Fruit fly (Drosophila melanogaster): ENCODE measurements around the gene CG7739.
A peak's percentile ranks its signal among the peaks of the same experiment; 100 is the strongest.

Gene CG7739

DNA sequence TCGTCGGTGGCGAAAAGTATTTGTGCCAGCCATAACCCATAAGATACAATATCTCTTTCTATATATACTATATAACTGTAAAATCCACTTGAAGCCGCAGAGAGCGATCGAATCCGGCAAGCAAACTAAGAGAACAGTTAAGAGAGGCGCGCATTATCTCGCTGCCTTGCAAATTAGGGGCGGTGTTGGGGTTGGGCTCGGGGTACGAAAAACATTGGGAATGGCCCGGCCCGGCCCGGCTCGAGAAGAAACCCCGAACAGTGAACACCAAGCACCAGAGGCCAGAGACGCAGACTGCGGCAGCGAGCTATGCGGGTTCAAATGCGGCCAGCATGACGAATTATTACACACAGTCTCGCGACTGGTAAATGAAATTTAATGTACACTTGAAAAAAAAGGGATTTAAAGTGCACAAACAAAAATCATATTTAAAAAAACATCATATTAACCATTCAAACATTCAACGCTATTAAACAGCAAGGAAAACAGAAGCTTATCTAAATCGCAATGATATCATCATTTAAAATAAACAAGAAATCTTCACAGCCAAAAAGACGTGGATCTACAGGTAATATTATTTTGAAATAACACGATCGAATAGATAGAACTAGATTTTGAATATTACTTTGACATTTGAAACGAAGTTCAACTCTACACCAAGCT is 30.4 kb downstream of the CG7739 start:
- peak; percentile 58 to 72 for TF ChIP-seq dl (GFP tag; optimal IDR thresholded peaks at IDR 0.05; ENCODE audit: insufficient read depth in 1 of 2, partially characterized antibody in 2 of 2)
- no peak for TF ChIP-seq N (GFP tag; optimal IDR thresholded peaks at IDR 0.05)
- peak; percentile 36 for TF ChIP-seq ey (GFP tag; optimal IDR thresholded peaks at IDR 0.05)
- peak; percentile 37 for TF ChIP-seq woc (GFP tag; optimal IDR thresholded peaks at IDR 0.05)
- TF ChIP-seq jim (GFP tag; optimal IDR thresholded peaks at IDR 0.05): no peak
- TF ChIP-seq Myc (optimal IDR thresholded peaks at IDR 0.05): no peak
- TF ChIP-seq brk (GFP tag; optimal IDR thresholded peaks at IDR 0.05): peak; percentile 5
- peak; percentile 23 for TF ChIP-seq rgr (GFP tag; optimal IDR thresholded peaks at IDR 0.05)
- TF ChIP-seq Abd-B (GFP tag; optimal IDR thresholded peaks at IDR 0.05): no peak
- peak; percentile 21 for TF ChIP-seq psq (GFP tag; optimal IDR thresholded peaks at IDR 0.05)
- peak; percentile 90 for TF ChIP-seq Rel (GFP tag; optimal IDR thresholded peaks at IDR 0.05)
- TF ChIP-seq Rel (tag; optimal IDR thresholded peaks at IDR 0.05): peak; percentile 97
- peak; percentile 25 for TF ChIP-seq Jra (GFP tag; optimal IDR thresholded peaks at IDR 0.05)
- TF ChIP-seq CrebA (GFP tag; optimal IDR thresholded peaks at IDR 0.05; ENCODE audit: borderline replicate concordance): peak; percentile 63
- no peak for TF ChIP-seq usp (GFP tag; optimal IDR thresholded peaks at IDR 0.05)
- no peak for TF ChIP-seq dsf (GFP tag; optimal IDR thresholded peaks at IDR 0.05; ENCODE audit: borderline replicate concordance)
- peak in 1 of 2 experiments; percentile 53 for TF ChIP-seq foxo (GFP tag; optimal IDR thresholded peaks at IDR 0.05)
- TF ChIP-seq HLH106 (tag; optimal IDR thresholded peaks at IDR 0.05): peak; percentile 71
- no peak for TF ChIP-seq lola (GFP tag; optimal IDR thresholded peaks at IDR 0.05)
- peak; percentile 26 for TF ChIP-seq Sp1 (GFP tag; optimal IDR thresholded peaks at IDR 0.05)
- no peak for TF ChIP-seq OdsH (GFP tag; optimal IDR thresholded peaks at IDR 0.05)
- TF ChIP-seq CG32264 (GFP tag; optimal IDR thresholded peaks at IDR 0.05): peak; percentile 13
- no peak for TF ChIP-seq Mio (GFP tag; optimal IDR thresholded peaks at IDR 0.05)
- TF ChIP-seq Hr83 (GFP tag; optimal IDR thresholded peaks at IDR 0.05; ENCODE audit: poor library complexity, severe bottlenecking): peak; percentile 28
- TF ChIP-seq tai (GFP tag; optimal IDR thresholded peaks at IDR 0.05): peak; percentile 42
- peak; percentile 62 for TF ChIP-seq fru (GFP tag; optimal IDR thresholded peaks at IDR 0.05)
- TF ChIP-seq h (GFP tag; optimal IDR thresholded peaks at IDR 0.05): peak; percentile 55
- no peak for TF ChIP-seq sv (GFP tag; optimal IDR thresholded peaks at IDR 0.05)
- TF ChIP-seq Vsx2 (GFP tag; optimal IDR thresholded peaks at IDR 0.05; ENCODE audit: partially characterized antibody): no peak
- TF ChIP-seq CG9705 (GFP tag; optimal IDR thresholded peaks at IDR 0.05): no peak
- peak; percentile 89 for TF ChIP-seq Dif (GFP tag; optimal IDR thresholded peaks at IDR 0.05; ENCODE audit: partially characterized antibody)
- no peak for TF ChIP-seq Dfd (GFP tag; optimal IDR thresholded peaks at IDR 0.05)
- no peak for TF ChIP-seq Hr78 (GFP tag; optimal IDR thresholded peaks at IDR 0.05)
- no peak for TF ChIP-seq GATAd (GFP tag; optimal IDR thresholded peaks at IDR 0.05)
- no peak for TF ChIP-seq Hnf4 (GFP tag; optimal IDR thresholded peaks at IDR 0.05)
- TF ChIP-seq pan (optimal IDR thresholded peaks at IDR 0.05): no peak
- peak; percentile 21 for TF ChIP-seq br (GFP tag; optimal IDR thresholded peaks at IDR 0.05)
- peak; percentile 67 for TF ChIP-seq dmrt93B (GFP tag; optimal IDR thresholded peaks at IDR 0.05)
- TF ChIP-seq sage (GFP tag; optimal IDR thresholded peaks at IDR 0.05): peak; percentile 68

- TF ChIP-seq N (GFP tag; optimal IDR thresholded peaks at IDR 0.05) (no peak), h (GFP tag; optimal IDR thresholded peaks at IDR 0.05) (no peak), tai (GFP tag; optimal IDR thresholded peaks at IDR 0.05) (no peak), Abd-B (GFP tag; optimal IDR thresholded peaks at IDR 0.05) (no peak), Jra (GFP tag; optimal IDR thresholded peaks at IDR 0.05) (no peak), sage (GFP tag; optimal IDR thresholded peaks at IDR 0.05) (no peak), foxo (GFP tag; optimal IDR thresholded peaks at IDR 0.05) (no peak), woc (GFP tag; optimal IDR thresholded peaks at IDR 0.05) (no peak), fru (GFP tag; optimal IDR thresholded peaks at IDR 0.05) (no peak), Hnf4 (GFP tag; optimal IDR thresholded peaks at IDR 0.05) (no peak), brk (GFP tag; optimal IDR thresholded peaks at IDR 0.05) (no peak), Hr78 (GFP tag; optimal IDR thresholded peaks at IDR 0.05) (no peak), br (GFP tag; optimal IDR thresholded peaks at IDR 0.05) (no peak)
Observed at dm6 chr3L:15531423-15532325, 31.2 kb downstream of the CG7739 start, which contains the start of gene CG43248. Gene CG43248 (minus strand): TSS chr3L:15531473.

Measured in whole organism, wandering third instar larva.